Fruit fly (Drosophila melanogaster): ENCODE measurements around the gene CG9368.
A peak's percentile ranks its signal among the peaks of the same experiment; 100 is the strongest.

CG9368 gene

dm6 chr3L:19612172-19612571 is 10.7 kb downstream of the CG9368 start, which contains the start of the genes Lon and PIG-F (continued):
- TF ChIP-seq Dfd (GFP tag; optimal IDR thresholded peaks at IDR 0.05) (peak in 1 of 2 experiments; percentile 85), NK7.1 (GFP tag; optimal IDR thresholded peaks at IDR 0.05) (peak; percentile 93), CG11398 (GFP tag; optimal IDR thresholded peaks at IDR 0.05) (peak; percentile 94), amos (GFP tag; IDR thresholded peaks at IDR 0.05; ENCODE audit: partially characterized antibody) (peak; percentile 47), NfI (GFP tag; optimal IDR thresholded peaks at IDR 0.05) (peak; percentile 99), CG12299 (tag; optimal IDR thresholded peaks at IDR 0.05) (peak; percentile 99), crol (GFP tag; IDR thresholded peaks at IDR 0.05) (peak; percentile 69), HLHmδ (GFP tag; optimal IDR thresholded peaks at IDR 0.05) (no peak), CG18476 (GFP tag; optimal IDR thresholded peaks at IDR 0.05) (peak; percentile 99), CG14965 (GFP tag; optimal IDR thresholded peaks at IDR 0.05; ENCODE audit: borderline replicate concordance) (peak; percentile 70), CG9932 (GFP tag; IDR thresholded peaks at IDR 0.05) (peak; percentile 99), maf-S (GFP tag; optimal IDR thresholded peaks at IDR 0.05) (peak; percentile 98), psq (GFP tag; optimal IDR thresholded peaks at IDR 0.05) (peak; percentile 96), Adf1 (GFP tag; IDR thresholded peaks at IDR 0.05) (peak; percentile 88), CG11456 (GFP tag; IDR thresholded peaks at IDR 0.05) (peak; percentile 97), ash1 (GFP tag; optimal IDR thresholded peaks at IDR 0.05) (peak; percentile 70), CG13123 (GFP tag; optimal IDR thresholded peaks at IDR 0.05) (peak; percentile 98), CG6272 (GFP tag; IDR thresholded peaks at IDR 0.05) (peak; percentile 98), CG18599 (GFP tag; optimal IDR thresholded peaks at IDR 0.05) (peak; percentile 99), CG30020 (tag; optimal IDR thresholded peaks at IDR 0.05) (peak; percentile 93), gem (tag; optimal IDR thresholded peaks at IDR 0.05) (peak; percentile 100), CG3163 (GFP tag; optimal IDR thresholded peaks at IDR 0.05) (peak; percentile 85), CG13894 (tag; optimal IDR thresholded peaks at IDR 0.05) (peak; percentile 98), wdn (GFP tag; IDR thresholded peaks at IDR 0.05) (peak; percentile 97), CG12236 (GFP tag; optimal IDR thresholded peaks at IDR 0.05) (peak; percentile 95), Max (GFP tag; optimal IDR thresholded peaks at IDR 0.05) (peak; percentile 100), sug (tag; optimal IDR thresholded peaks at IDR 0.05) (peak; percentile 99), CG8478 (optimal IDR thresholded peaks at IDR 0.05) (no peak), CG3407 (GFP tag; optimal IDR thresholded peaks at IDR 0.05) (peak; percentile 98), gro (GFP tag; optimal IDR thresholded peaks at IDR 0.05) (peak; percentile 98), CG9876 (GFP tag; optimal IDR thresholded peaks at IDR 0.05) (peak; percentile 94), pnt (GFP tag; optimal IDR thresholded peaks at IDR 0.05) (peak; percentile 98), Sin3A (optimal IDR thresholded peaks at IDR 0.05) (peak; percentile 65), CG11093 (GFP tag; IDR thresholded peaks at IDR 0.05) (peak; percentile 99), grau (tag; optimal IDR thresholded peaks at IDR 0.05) (peak; percentile 99), Hand (GFP tag; optimal IDR thresholded peaks at IDR 0.05) (peak; percentile 97), CG34224 (GFP tag; IDR thresholded peaks at IDR 0.05; ENCODE audit: partially characterized antibody) (peak; percentile 60; the same call in 2 of the 3 replicates), CG10462 (GFP tag; optimal IDR thresholded peaks at IDR 0.05) (peak; percentile 99), Sry-δ (GFP tag; optimal IDR thresholded peaks at IDR 0.05) (peak; percentile 77), tup (GFP tag; optimal IDR thresholded peaks at IDR 0.05) (peak; percentile 99), Stat92E (GFP tag; optimal IDR thresholded peaks at IDR 0.05) (peak in 1 of 3 experiments; percentile 95), CG5953 (GFP tag; IDR thresholded peaks at IDR 0.05) (peak; percentile 95), CG3065 (GFP tag; optimal IDR thresholded peaks at IDR 0.05) (peak; percentile 99), br (optimal IDR thresholded peaks at IDR 0.05) (no peak), CG12104 (GFP tag; optimal IDR thresholded peaks at IDR 0.05) (peak; percentile 99), CG2199 (GFP tag; IDR thresholded peaks at IDR 0.05) (peak; percentile 95), Hmr (GFP tag; optimal IDR thresholded peaks at IDR 0.05) (peak; percentile 99), Poxn (GFP tag; IDR thresholded peaks at IDR 0.05) (peak; percentile 97), h (optimal IDR thresholded peaks at IDR 0.05) (no peak), CG11085 (GFP tag; IDR thresholded peaks at IDR 0.05) (peak; percentile 97), onecut (GFP tag; IDR thresholded peaks at IDR 0.05) (peak; percentile 96), pfk (GFP tag; optimal IDR thresholded peaks at IDR 0.05) (peak; percentile 77)
